Fruit fly (Drosophila melanogaster): ENCODE data around the gene sqh.
A peak's percentile ranks its signal among the peaks of the same experiment; 100 is the strongest.

Gene sqh

DNA sequence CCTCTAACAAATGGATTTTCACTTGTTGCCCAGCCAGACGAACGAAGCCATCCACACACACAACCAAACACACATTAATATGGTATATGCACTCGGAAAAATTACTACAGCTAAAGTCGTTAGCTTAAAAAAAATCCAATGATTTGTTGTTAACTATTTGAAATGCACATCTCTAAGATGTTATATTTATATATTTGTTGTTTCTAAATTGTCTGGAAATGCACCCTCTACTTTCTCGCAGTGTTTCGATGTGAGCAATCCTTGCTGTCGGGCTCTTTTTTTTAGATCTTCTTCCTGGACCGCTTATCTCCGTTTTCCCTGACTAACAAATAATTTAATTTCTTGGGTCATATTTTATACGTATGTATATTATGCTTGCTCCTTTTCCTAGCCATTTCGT lies 19.8 kb downstream of the sqh start:
- no peak for TF ChIP-seq Hr83 (GFP tag; optimal IDR thresholded peaks at IDR 0.05; ENCODE audit: poor library complexity, severe bottlenecking)

DNA sequence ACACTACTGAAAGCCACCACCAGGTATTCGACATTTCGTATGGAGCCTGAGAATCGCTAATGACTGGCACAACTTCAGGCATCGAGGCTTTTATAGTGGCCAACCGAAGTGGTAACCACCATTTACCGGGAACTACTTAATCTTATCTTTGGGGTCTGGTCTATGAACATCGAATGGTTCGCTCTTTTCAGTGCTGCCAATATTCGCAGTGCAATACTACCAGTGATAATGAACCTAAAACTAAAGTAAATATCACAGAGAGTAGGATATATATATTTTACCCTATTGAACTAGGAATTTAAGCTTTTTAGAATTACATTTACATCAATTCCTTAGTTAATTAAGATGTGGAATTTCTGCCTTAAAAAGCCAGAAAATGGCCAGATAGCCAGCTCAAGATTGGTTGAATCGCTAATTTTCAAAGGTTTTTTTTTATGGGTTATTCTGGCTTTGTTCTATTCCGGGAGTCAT lies 22.4 kb downstream of the sqh start, which contains the start of gene vanin-like:
Gene vanin-like, minus strand, starts transcription at position 51 of the 471 bp plus-strand sequence.
- TF ChIP-seq Myc (optimal IDR thresholded peaks at IDR 0.05) (peak; percentile 25), CG32264 (GFP tag; optimal IDR thresholded peaks at IDR 0.05) (no peak)

DNA sequence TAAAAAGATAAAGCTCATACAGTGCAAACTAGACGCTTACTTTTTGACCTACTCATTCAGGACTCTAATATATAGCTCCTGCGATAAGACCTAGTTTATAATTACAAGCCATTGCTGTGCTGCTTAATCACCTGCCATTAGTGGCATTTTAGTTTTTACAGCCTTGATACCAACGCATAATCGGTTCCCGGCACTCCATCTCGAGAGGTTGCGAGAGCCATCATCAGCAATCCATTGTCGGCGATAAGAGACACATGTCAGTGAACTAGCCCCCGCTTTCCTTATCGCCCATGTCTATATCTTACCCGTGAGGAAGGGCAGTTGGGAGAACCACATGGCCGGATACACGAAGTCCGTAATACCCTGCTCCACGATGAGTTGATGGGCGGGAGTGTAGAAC lies 23.5 kb downstream of the sqh start:
- TF ChIP-seq Hr78 (GFP tag; optimal IDR thresholded peaks at IDR 0.05), result no peak
- no peak for TF ChIP-seq dl (GFP tag; optimal IDR thresholded peaks at IDR 0.05; ENCODE audit: insufficient read depth in 1 of 2, partially characterized antibody in 2 of 2)
- TF ChIP-seq CG9705 (GFP tag; optimal IDR thresholded peaks at IDR 0.05), result no peak

DNA sequence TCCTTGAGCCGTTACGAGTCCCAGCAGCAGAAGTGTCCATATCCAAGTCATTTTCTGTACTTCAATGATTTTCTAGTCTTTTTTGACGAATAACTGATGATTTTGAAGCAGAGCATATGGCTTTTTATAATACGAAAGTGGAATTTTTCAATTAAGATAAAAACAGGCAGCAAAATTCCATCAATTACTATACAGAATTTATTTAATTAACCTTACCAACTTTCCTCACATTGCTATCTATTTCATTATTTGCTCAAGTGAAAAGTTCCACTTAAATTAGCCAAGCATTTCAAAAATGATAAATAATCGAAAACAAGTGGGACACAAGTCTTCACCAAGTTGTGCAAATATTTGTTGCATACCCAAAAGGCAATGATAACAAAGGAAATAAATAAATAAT lies 25.1 kb downstream of the sqh start, which contains the start of gene CG43090:
Gene CG43090, minus strand, starts transcription at position 101 of the 400 bp plus-strand sequence.
- TF ChIP-seq Abd-B (GFP tag; optimal IDR thresholded peaks at IDR 0.05) (no peak), Dif (GFP tag; optimal IDR thresholded peaks at IDR 0.05; ENCODE audit: partially characterized antibody) (no peak), sage (GFP tag; optimal IDR thresholded peaks at IDR 0.05) (no peak), usp (GFP tag; optimal IDR thresholded peaks at IDR 0.05) (no peak), CG32264 (GFP tag; optimal IDR thresholded peaks at IDR 0.05) (no peak), sv (GFP tag; optimal IDR thresholded peaks at IDR 0.05) (no peak), dmrt93B (GFP tag; optimal IDR thresholded peaks at IDR 0.05) (no peak), psq (GFP tag; optimal IDR thresholded peaks at IDR 0.05) (no peak), dsf (GFP tag; optimal IDR thresholded peaks at IDR 0.05; ENCODE audit: borderline replicate concordance) (no peak), OdsH (GFP tag; optimal IDR thresholded peaks at IDR 0.05) (no peak)

DNA sequence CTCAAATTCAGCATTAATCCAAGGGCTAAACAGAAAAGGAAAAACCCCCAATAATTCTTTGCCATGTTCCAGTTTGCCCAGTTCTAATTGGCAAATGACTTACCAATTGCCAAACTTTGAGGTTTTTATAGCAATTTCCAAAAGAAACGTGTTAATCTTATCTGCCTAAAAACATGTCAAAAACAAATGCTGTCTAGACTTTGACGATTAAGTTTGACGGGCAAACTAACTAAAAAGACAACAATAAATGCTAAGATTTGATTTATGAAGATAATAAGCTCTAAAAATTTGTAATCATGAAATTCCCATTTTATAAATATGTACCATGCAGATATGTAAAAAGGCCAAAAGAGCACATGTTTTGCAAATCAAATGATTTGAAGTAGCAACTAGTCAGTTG lies 26.4 kb downstream of the sqh start, which contains the start of gene CG32751:
Gene CG32751, minus strand, starts transcription at position 101 of the 400 bp plus-strand sequence.
- no peak for TF ChIP-seq Jra (GFP tag; optimal IDR thresholded peaks at IDR 0.05)
- no peak for TF ChIP-seq CG32264 (GFP tag; optimal IDR thresholded peaks at IDR 0.05)
- no peak for TF ChIP-seq dmrt93B (GFP tag; optimal IDR thresholded peaks at IDR 0.05)
- no peak for TF ChIP-seq Dif (GFP tag; optimal IDR thresholded peaks at IDR 0.05; ENCODE audit: partially characterized antibody)
- no peak for TF ChIP-seq GATAd (GFP tag; optimal IDR thresholded peaks at IDR 0.05)
- no peak for TF ChIP-seq foxo (GFP tag; optimal IDR thresholded peaks at IDR 0.05)
- TF ChIP-seq tai (GFP tag; optimal IDR thresholded peaks at IDR 0.05), result no peak
- TF ChIP-seq dl (GFP tag; optimal IDR thresholded peaks at IDR 0.05; ENCODE audit: insufficient read depth in 1 of 2, partially characterized antibody in 2 of 2), result no peak
- no peak for TF ChIP-seq Abd-B (GFP tag; optimal IDR thresholded peaks at IDR 0.05)

DNA sequence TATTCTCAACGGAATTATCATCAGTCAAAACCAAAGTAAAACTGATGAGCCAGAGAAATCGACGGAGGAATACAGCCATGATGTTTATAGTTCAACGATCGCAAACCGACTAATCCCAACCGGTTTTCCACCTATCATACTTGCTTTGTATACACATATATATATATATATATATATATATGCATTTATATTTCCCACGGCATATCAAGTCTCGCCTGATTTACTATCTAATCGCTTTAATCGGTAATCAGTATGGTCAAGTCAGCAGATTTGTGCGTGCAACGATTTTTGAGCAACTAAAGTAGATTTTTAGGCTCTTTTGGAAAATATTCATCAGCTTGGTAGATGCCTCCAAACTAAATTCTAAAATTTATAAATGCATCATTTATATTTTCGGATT lies 28.6 kb downstream of the sqh start, which contains the start of gene CG32750:
Gene CG32750, minus strand, starts transcription at position 101 of the 400 bp plus-strand sequence.
- TF ChIP-seq CG32264 (GFP tag; optimal IDR thresholded peaks at IDR 0.05), result no peak
- TF ChIP-seq brk (GFP tag; optimal IDR thresholded peaks at IDR 0.05), result no peak
- TF ChIP-seq jim (GFP tag; optimal IDR thresholded peaks at IDR 0.05), result no peak
- no peak for TF ChIP-seq CG9705 (GFP tag; optimal IDR thresholded peaks at IDR 0.05)
- TF ChIP-seq Dfd (GFP tag; optimal IDR thresholded peaks at IDR 0.05), result no peak
- no peak for TF ChIP-seq fru (GFP tag; optimal IDR thresholded peaks at IDR 0.05)
- TF ChIP-seq GATAd (GFP tag; optimal IDR thresholded peaks at IDR 0.05), result no peak
- no peak for TF ChIP-seq CrebA (GFP tag; optimal IDR thresholded peaks at IDR 0.05; ENCODE audit: borderline replicate concordance)
- TF ChIP-seq ey (GFP tag; optimal IDR thresholded peaks at IDR 0.05), result no peak
- TF ChIP-seq OdsH (GFP tag; optimal IDR thresholded peaks at IDR 0.05), result no peak

DNA sequence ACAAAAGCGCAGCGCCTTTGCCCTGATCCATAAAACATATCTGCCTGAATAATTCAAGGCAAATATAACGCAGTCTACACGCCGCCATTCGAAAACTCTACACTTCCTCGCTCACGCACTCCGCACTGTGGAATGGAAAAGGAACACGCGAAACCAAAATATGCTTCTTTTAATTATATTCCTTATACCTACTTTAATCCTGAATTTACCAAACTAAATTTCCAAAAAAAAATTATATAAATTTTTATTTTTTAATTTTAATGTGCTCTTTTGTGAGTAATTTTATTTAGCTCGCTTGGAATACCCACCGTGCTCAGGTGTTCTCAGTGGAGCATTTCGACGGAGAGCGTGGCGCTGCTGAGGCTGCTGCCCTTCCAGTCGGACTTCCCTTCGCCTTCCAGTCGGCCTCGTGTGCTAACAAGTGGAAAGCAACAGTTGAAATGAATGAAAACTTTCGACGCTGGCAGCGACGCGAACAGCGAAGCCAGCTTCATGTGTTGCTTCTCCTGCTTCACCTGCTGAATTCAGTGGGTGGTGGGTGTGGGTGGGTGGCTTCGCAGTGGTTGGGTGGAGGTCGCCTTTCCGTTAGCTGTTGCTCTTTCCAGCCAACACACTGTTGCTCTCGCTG lies 31.6 kb downstream of the sqh start:
- TF ChIP-seq sage (GFP tag; optimal IDR thresholded peaks at IDR 0.05) (no peak), ey (GFP tag; optimal IDR thresholded peaks at IDR 0.05) (peak; percentile 25), OdsH (GFP tag; optimal IDR thresholded peaks at IDR 0.05) (peak; percentile 38), dl (GFP tag; optimal IDR thresholded peaks at IDR 0.05; ENCODE audit: insufficient read depth in 1 of 2, partially characterized antibody in 2 of 2) (no peak), h (GFP tag; optimal IDR thresholded peaks at IDR 0.05) (peak; percentile 59), Dfd (GFP tag; optimal IDR thresholded peaks at IDR 0.05) (no peak), brk (GFP tag; optimal IDR thresholded peaks at IDR 0.05) (no peak), Sp1 (GFP tag; optimal IDR thresholded peaks at IDR 0.05) (peak; percentile 49), fru (GFP tag; optimal IDR thresholded peaks at IDR 0.05) (peak; percentile 47), N (GFP tag; optimal IDR thresholded peaks at IDR 0.05) (no peak), CrebA (GFP tag; optimal IDR thresholded peaks at IDR 0.05; ENCODE audit: borderline replicate concordance) (no peak), pan (optimal IDR thresholded peaks at IDR 0.05) (no peak), HLH106 (tag; optimal IDR thresholded peaks at IDR 0.05) (peak; percentile 65), Myc (optimal IDR thresholded peaks at IDR 0.05) (no peak), sv (GFP tag; optimal IDR thresholded peaks at IDR 0.05) (peak; percentile 40), rgr (GFP tag; optimal IDR thresholded peaks at IDR 0.05) (peak; percentile 49), GATAd (GFP tag; optimal IDR thresholded peaks at IDR 0.05) (no peak), foxo (GFP tag; optimal IDR thresholded peaks at IDR 0.05) (peak in 1 of 2 experiments; percentile 64), usp (GFP tag; optimal IDR thresholded peaks at IDR 0.05) (no peak), CG32264 (GFP tag; optimal IDR thresholded peaks at IDR 0.05) (no peak), Mio (GFP tag; optimal IDR thresholded peaks at IDR 0.05) (no peak), lola (GFP tag; optimal IDR thresholded peaks at IDR 0.05) (no peak), Hr78 (GFP tag; optimal IDR thresholded peaks at IDR 0.05) (no peak), tai (GFP tag; optimal IDR thresholded peaks at IDR 0.05) (no peak), woc (GFP tag; optimal IDR thresholded peaks at IDR 0.05) (no peak)

Measured in whole organism, wandering third instar larva.